Fruit fly (Drosophila melanogaster): ENCODE data around the gene aly.

aly gene

dm6 chr3L:3048647-3049046 lies 22.3 kb upstream of the aly start:
- no peak for TF ChIP-seq Ets21C (GFP tag; optimal IDR thresholded peaks at IDR 0.05)
- no peak for TF ChIP-seq Hr39 (GFP tag; optimal IDR thresholded peaks at IDR 0.05)
- no peak for TF ChIP-seq fd85E (GFP tag; optimal IDR thresholded peaks at IDR 0.05)
- no peak for TF ChIP-seq Smox (GFP tag; optimal IDR thresholded peaks at IDR 0.05)
- TF ChIP-seq CG6808 (GFP tag; optimal IDR thresholded peaks at IDR 0.05), result no peak
- TF ChIP-seq CG7368 (GFP tag; optimal IDR thresholded peaks at IDR 0.05), result no peak
- no peak for TF ChIP-seq CG16779 (tag; optimal IDR thresholded peaks at IDR 0.05)
- TF ChIP-seq Blimp-1 (GFP tag; optimal IDR thresholded peaks at IDR 0.05), result no peak
- no peak for TF ChIP-seq vri (GFP tag; optimal IDR thresholded peaks at IDR 0.05)

dm6 chr3L:3046325-3047156 lies 20.2 kb upstream of the aly start, which contains the start of the genes scramb2 and Sk2:
scramb2 (minus strand) TSS chr3L:3046812.
Sk2 (plus strand) TSS chr3L:3047087.
- TF ChIP-seq svp (GFP tag) (peak; percentile 97), CG7368 (GFP tag; optimal IDR thresholded peaks at IDR 0.05) (peak; percentile 92), Hr38 (GFP tag; optimal IDR thresholded peaks at IDR 0.05) (peak; percentile 51), CG6808 (GFP tag; optimal IDR thresholded peaks at IDR 0.05) (peak; percentile 96), CG34406 (GFP tag; optimal IDR thresholded peaks at IDR 0.05) (peak; percentile 96), CG8119 (GFP tag; IDR thresholded peaks at IDR 0.05) (peak; percentile 98), fd85E (GFP tag; optimal IDR thresholded peaks at IDR 0.05) (peak; percentile 84), CG10669 (GFP tag; optimal IDR thresholded peaks at IDR 0.05) (peak; percentile 95), pdm3 (GFP tag; optimal IDR thresholded peaks at IDR 0.05) (peak; percentile 97), Eip93F (GFP tag; optimal IDR thresholded peaks at IDR 0.05) (peak; percentile 95), Hr4 (GFP tag; optimal IDR thresholded peaks at IDR 0.05) (peak; percentile 97), CG6792 (GFP tag; optimal IDR thresholded peaks at IDR 0.05) (peak; percentile 94), Sox15 (GFP tag; optimal IDR thresholded peaks at IDR 0.05) (peak; percentile 91), CG3032 (tag; optimal IDR thresholded peaks at IDR 0.05) (peak; percentile 96), CG6854 (GFP tag; optimal IDR thresholded peaks at IDR 0.05) (peak; percentile 92), lz (GFP tag; optimal IDR thresholded peaks at IDR 0.05) (peak; percentile 94), ss (GFP tag; optimal IDR thresholded peaks at IDR 0.05) (peak; percentile 97 to 98), CG31627 (GFP tag; optimal IDR thresholded peaks at IDR 0.05) (peak; percentile 92), Ets96B (tag; optimal IDR thresholded peaks at IDR 0.05) (peak; percentile 94), cyc (GFP tag; optimal IDR thresholded peaks at IDR 0.05) (peak; percentile 94), net (GFP tag; optimal IDR thresholded peaks at IDR 0.05) (peak; percentile 98), Blimp-1 (GFP tag; optimal IDR thresholded peaks at IDR 0.05) (peak; percentile 87), CG11294 (GFP tag; IDR thresholded peaks at IDR 0.05) (peak; percentile 94), fkh (GFP tag; optimal IDR thresholded peaks at IDR 0.05) (peak; percentile 65), CG6163 (GFP tag; IDR thresholded peaks at IDR 0.05) (peak; percentile 98), CG16779 (tag; optimal IDR thresholded peaks at IDR 0.05) (peak; percentile 95), dac (GFP tag; optimal IDR thresholded peaks at IDR 0.05) (peak; percentile 92), CG9139 (GFP tag; optimal IDR thresholded peaks at IDR 0.05) (peak; percentile 96), CG8632 (GFP tag; optimal IDR thresholded peaks at IDR 0.05) (peak; percentile 94), esn (GFP tag; optimal IDR thresholded peaks at IDR 0.05) (peak; percentile 95), CG11902 (GFP tag; optimal IDR thresholded peaks at IDR 0.05) (peak; percentile 89), topi (GFP tag; optimal IDR thresholded peaks at IDR 0.05) (peak; percentile 95), CG8319 (GFP tag; optimal IDR thresholded peaks at IDR 0.05) (peak; percentile 93), CG3919 (GFP tag; optimal IDR thresholded peaks at IDR 0.05) (peak; percentile 97), Gug (GFP tag; IDR thresholded peaks at IDR 0.05) (peak; percentile 95), OdsH (GFP tag; optimal IDR thresholded peaks at IDR 0.05) (peak; percentile 96), fd59A (GFP tag; optimal IDR thresholded peaks at IDR 0.05) (peak; percentile 94), Eip75B (GFP tag; optimal IDR thresholded peaks at IDR 0.05) (peak; percentile 94), CG10631 (GFP tag; optimal IDR thresholded peaks at IDR 0.05) (peak; percentile 95), vri (GFP tag; optimal IDR thresholded peaks at IDR 0.05) (peak; percentile 91), salr (GFP tag; optimal IDR thresholded peaks at IDR 0.05) (peak; percentile 92 to 95), eg (GFP tag; IDR thresholded peaks at IDR 0.05) (peak; percentile 99), dsx (GFP tag; optimal IDR thresholded peaks at IDR 0.05; ENCODE audit: poor library complexity, severe bottlenecking) (peak; percentile 95), Eip78C (GFP tag) (peak; percentile 98)
